Worm (Caenorhabditis elegans): Measurements from ENCODE around the gene sqt-2.

ce11 chrII:41914-42313, 18.8 kb downstream of the sqt-2 start, which contains the start of gene F23F1.10:
- TF ChIP-seq nhr-25 (tag; optimal IDR thresholded peaks at IDR 0.05) = no peak
- TF ChIP-seq snpc-4 (tag; optimal IDR thresholded peaks at IDR 0.05) = no peak
- no peak for TF ChIP-seq lin-15B (tag; optimal IDR thresholded peaks at IDR 0.05)
- no peak for TF ChIP-seq unc-62 (GFP tag; optimal IDR thresholded peaks at IDR 0.05)
- TF ChIP-seq R02D3.7 (tag; optimal IDR thresholded peaks at IDR 0.05) = no peak
- no peak for TF ChIP-seq elt-1 (tag; optimal IDR thresholded peaks at IDR 0.05)
- no peak for TF ChIP-seq nhr-11 (tag; optimal IDR thresholded peaks at IDR 0.05)
- TF ChIP-seq unc-39 (tag; optimal IDR thresholded peaks at IDR 0.05) = no peak
- no peak for TF ChIP-seq nfya-1 (tag; optimal IDR thresholded peaks at IDR 0.05; ENCODE audit: insufficient read depth)
- TF ChIP-seq fkh-10 (GFP tag; optimal IDR thresholded peaks at IDR 0.05) = no peak
- no peak for TF ChIP-seq fos-1 (tag; optimal IDR thresholded peaks at IDR 0.05)
- no peak for TF ChIP-seq ceh-16 (tag; optimal IDR thresholded peaks at IDR 0.05)
- TF ChIP-seq egl-27 (tag; optimal IDR thresholded peaks at IDR 0.05) = no peak
- TF ChIP-seq pqm-1 (tag; optimal IDR thresholded peaks at IDR 0.05) = no peak
